Worm (Caenorhabditis elegans) whole organism, late embryonic: ENCODE data around the gene C09G9.5.

Experiments used
- F13H6.1 ChIP-seq: sonication (generic microtip); optimal IDR thresholded peaks from 2 replicates; lab custom pipeline; 2016; ENCODE audit warnings: missing genetic modification characterization, missing compliant biosample characterization
- ama-1 ChIP-seq: fragments of 150-350 bp; optimal IDR thresholded peaks from 2 replicates; lab custom pipeline; 2014
- ceh-19 ChIP-seq: fragments of 200-800 bp; sonication (Bioruptor generic); optimal IDR thresholded peaks from 2 replicates; lab custom pipeline; 2018; ENCODE audit warnings: mild to moderate bottlenecking, missing genetic modification characterization, missing compliant biosample characterization
- ceh-45 ChIP-seq: fragments of 200-800 bp; sonication (Bioruptor generic); IDR thresholded peaks from 2 replicates; pipeline ENCODE4 v1.3.6; 2022; ENCODE audit warnings: missing genetic modification reagents, missing genetic modification characterization, missing compliant biosample characterization
- ceh-9 ChIP-seq: sonication (generic microtip); optimal IDR thresholded peaks from 2 replicates; lab custom pipeline; 2016; ENCODE audit warnings: mild to moderate bottlenecking, missing genetic modification characterization, inconsistent platforms, missing compliant biosample characterization
- dve-1 ChIP-seq: sonication (generic microtip); optimal IDR thresholded peaks from 2 replicates; lab custom pipeline; 2017; ENCODE audit warnings: antibody characterized with exemption, mild to moderate bottlenecking, missing genetic modification characterization, missing compliant biosample characterization
- gmeb-2 ChIP-seq: sonication (generic microtip); optimal IDR thresholded peaks from 2 replicates; lab custom pipeline; 2016; ENCODE audit warnings: missing genetic modification characterization, inconsistent platforms, missing compliant biosample characterization
- pha-4 ChIP-seq: fragments of 150-350 bp; optimal IDR thresholded peaks from 2 replicates; lab custom pipeline; 2018; ENCODE audit warnings: missing biosample characterization, missing genetic modification reagents, missing genetic modification characterization
- pros-1 ChIP-seq: fragments of 150-350 bp; optimal IDR thresholded peaks from 2 replicates; lab custom pipeline; 2014; ENCODE audit warnings: missing biosample characterization, missing genetic modification reagents, missing genetic modification characterization
- rnt-1 ChIP-seq: sonication (generic microtip); optimal IDR thresholded peaks from 2 replicates; lab custom pipeline; 2016; ENCODE audit warnings: missing genetic modification characterization, missing compliant biosample characterization
- sdc-2 ChIP-seq: sonication (generic microtip); optimal IDR thresholded peaks from 2 replicates; lab custom pipeline; 2016; ENCODE audit warnings: missing genotype, missing genetic modification characterization, missing compliant biosample characterization
- ttx-3 ChIP-seq: sonication (generic microtip); optimal IDR thresholded peaks from 2 replicates; lab custom pipeline; 2016; ENCODE audit warnings: missing genetic modification reagents, missing genetic modification characterization, missing compliant biosample characterization
- unc-42 ChIP-seq: sonication (generic microtip); optimal IDR thresholded peaks from 2 replicates; lab custom pipeline; 2016; ENCODE audit warnings: missing genotype, missing genetic modification characterization, missing compliant biosample characterization
- ztf-16 ChIP-seq: sonication (generic microtip); optimal IDR thresholded peaks from 2 replicates; lab custom pipeline; 2017; ENCODE audit warnings: missing genetic modification characterization, missing compliant biosample characterization

DNA sequence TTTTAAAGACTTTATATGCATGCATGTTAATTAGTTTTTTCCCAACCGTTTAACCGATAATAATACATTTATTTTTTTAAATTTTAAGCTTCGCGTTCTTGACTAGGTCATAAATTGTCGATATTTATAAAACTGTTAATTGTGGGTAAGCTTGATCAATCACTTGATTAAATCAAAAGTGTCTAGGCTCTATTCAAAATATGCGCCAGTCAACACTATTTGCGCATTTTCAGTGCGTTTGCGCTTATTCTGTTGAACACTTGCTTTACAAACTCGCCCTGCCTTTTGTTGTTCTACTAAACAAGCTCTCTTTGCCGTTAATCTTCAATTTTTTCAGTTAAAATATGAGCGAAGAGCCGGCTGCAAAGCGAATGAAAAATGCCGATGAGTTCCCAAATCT lies 4.8 kb downstream of the C09G9.5 start, which contains the start of gene spr-2:
- TF ChIP-seq pha-4 (tag; lab: Kevin White, UChicago) (no peak), ama-1 (no peak), ceh-45 (GFP tag; lab: Robert Waterston, UW) (no peak), ztf-16 (tag; lab: Kevin White, UChicago) (no peak), gmeb-2 (tag; lab: Kevin White, UChicago) (no peak), unc-42 (tag; lab: Kevin White, UChicago) (peak; percentile 85), ceh-19 (no peak), ceh-9 (no peak), F13H6.1 (tag; lab: Kevin White, UChicago) (no peak), ttx-3 (no peak), rnt-1 (no peak), dve-1 (no peak), pros-1 (tag; lab: Kevin White, UChicago) (no peak), sdc-2 (tag; lab: Kevin White, UChicago) (no peak)
